Worm (Caenorhabditis elegans) whole organism, L4/young adult: Measurements from ENCODE around the gene tbx-35.

Source experiments
- W03F9.2 ChIP-seq: fragments of 150-350 bp; optimal IDR thresholded peaks from 2 replicates; lab custom pipeline; 2014; ENCODE audit warnings: missing biosample characterization, missing genetic modification characterization
- dao-5 ChIP-seq: sonication (generic microtip); optimal IDR thresholded peaks from 2 replicates; lab custom pipeline; 2016; ENCODE audit warnings: missing genotype, missing genetic modification characterization, moderate library complexity, missing compliant biosample characterization
- him-1 ChIP-seq: sonication (generic microtip); optimal IDR thresholded peaks from 2 replicates; lab custom pipeline; 2016; ENCODE audit warnings: missing genotype, missing genetic modification reagents, missing genetic modification characterization, missing compliant biosample characterization

ce11 chrII:5525297-5525696 is at the start of gene tbx-35:
- TF ChIP-seq him-1 (tag; lab: Kevin White, UChicago) (no peak), dao-5 (no peak), W03F9.2 (tag; lab: Kevin White, UChicago) (no peak)
